Fruit fly (Drosophila melanogaster) whole organism, embryonic: ENCODE measurements around the gene Surf1.

Experiments used
- Ada2b ChIP-seq: fragments of 200-800 bp; sonication (Bioruptor generic); IDR thresholded peaks from 2 replicates; pipeline ENCODE4 v1.3.6; 2022; ENCODE audit warnings: missing biosample characterization, missing genetic modification characterization
- Asciz ChIP-seq: fragments of 200-800 bp; sonication (Bioruptor generic); optimal IDR thresholded peaks from 2 replicates; lab custom pipeline; 2017; ENCODE audit warnings: missing biosample characterization, mild to moderate bottlenecking, missing genetic modification characterization, missing genetic modification reagents
- CG11247 ChIP-seq: fragments of 200-800 bp; sonication (Bioruptor generic); IDR thresholded peaks from 2 replicates; pipeline ENCODE4 v1.3.6; 2022; ENCODE audit warnings: missing biosample characterization, missing genetic modification characterization
- CG11398 ChIP-seq: fragments of 200-800 bp; sonication (Bioruptor generic); optimal IDR thresholded peaks from 2 replicates; lab custom pipeline; 2016; ENCODE audit warnings: missing biosample characterization, missing genetic modification characterization
- CG12155 ChIP-seq: fragments of 200-800 bp; sonication (Bioruptor generic); optimal IDR thresholded peaks from 3 replicates; lab custom pipeline; 2016; ENCODE audit warnings: missing biosample characterization, missing genetic modification characterization
- CG12219 ChIP-seq: fragments of 200-800 bp; sonication (Bioruptor generic); optimal IDR thresholded peaks from 3 replicates; lab custom pipeline; 2018; ENCODE audit warnings: missing biosample characterization, mild to moderate bottlenecking, missing genetic modification characterization
- CG14860 ChIP-seq: fragments of 200-800 bp; sonication (Bioruptor generic); IDR thresholded peaks from 3 replicates; pipeline ENCODE4 v1.3.6; 2022; ENCODE audit warnings: missing biosample characterization, missing genetic modification characterization; ENCODE audit not compliant: partially characterized antibody
- CG15073 ChIP-seq: fragments of 200-800 bp; sonication (Bioruptor generic); optimal IDR thresholded peaks from 2 replicates; lab custom pipeline; 2016; ENCODE audit warnings: missing biosample characterization, missing genetic modification characterization
- CG15269 ChIP-seq: fragments of 200-800 bp; sonication (Bioruptor generic); optimal IDR thresholded peaks from 2 replicates; lab custom pipeline; 2018; ENCODE audit warnings: missing biosample characterization, mild to moderate bottlenecking, missing genetic modification characterization, moderate library complexity
- CG15514 ChIP-seq: fragments of 200-800 bp; sonication (Bioruptor generic); optimal IDR thresholded peaks from 3 replicates; lab custom pipeline; 2017; ENCODE audit warnings: missing biosample characterization, missing genetic modification characterization, mild to moderate bottlenecking, moderate library complexity, missing genetic modification reagents
- CG1647 ChIP-seq: fragments of 200-800 bp; sonication (Bioruptor generic); optimal IDR thresholded peaks from 3 replicates; lab custom pipeline; 2016; ENCODE audit warnings: missing biosample characterization, missing genetic modification characterization
- CG17328 ChIP-seq: fragments of 200-800 bp; sonication (Bioruptor generic); IDR thresholded peaks from 2 replicates; pipeline ENCODE4 v1.3.6; 2022; ENCODE audit warnings: missing biosample characterization, missing genetic modification characterization
- CG2120 ChIP-seq: fragments of 200-800 bp; sonication (Bioruptor generic); optimal IDR thresholded peaks from 3 replicates; lab custom pipeline; 2016; ENCODE audit warnings: missing biosample characterization, missing genetic modification characterization
- CG2712 ChIP-seq: fragments of 200-800 bp; optimal IDR thresholded peaks from 3 replicates; lab custom pipeline; 2019; ENCODE audit warnings: missing biosample characterization, mild to moderate bottlenecking, missing genetic modification characterization, moderate library complexity
- CG32532 ChIP-seq: fragments of 200-800 bp; sonication (Bioruptor generic); IDR thresholded peaks from 2 replicates; pipeline ENCODE4 v1.3.6; 2022; ENCODE audit warnings: missing biosample characterization, missing genetic modification characterization
- CG33213 ChIP-seq: fragments of 200-800 bp; sonication (Bioruptor generic); optimal IDR thresholded peaks from 3 replicates; lab custom pipeline; 2016; ENCODE audit warnings: missing biosample characterization, missing genetic modification characterization
- CG34376 ChIP-seq: fragments of 200-800 bp; sonication (Bioruptor generic); optimal IDR thresholded peaks from 2 replicates; lab custom pipeline; 2018; ENCODE audit warnings: missing biosample characterization, mild to moderate bottlenecking, missing genetic modification characterization
- CG3726 ChIP-seq: fragments of 200-800 bp; sonication (Bioruptor generic); IDR thresholded peaks from 3 replicates; pipeline ENCODE4, ENCODE4 v1.3.6; 2022; ENCODE audit warnings: missing biosample characterization, missing genetic modification characterization
- CG3838 ChIP-seq: fragments of 200-800 bp; sonication (Bioruptor generic); optimal IDR thresholded peaks from 3 replicates; lab custom pipeline; 2016; ENCODE audit warnings: missing biosample characterization, missing genetic modification characterization
- CG6683 ChIP-seq: fragments of 200-800 bp; sonication (Bioruptor generic); optimal IDR thresholded peaks from 2 replicates; lab custom pipeline; 2017; ENCODE audit warnings: missing biosample characterization, mild to moderate bottlenecking, missing genetic modification characterization, missing genetic modification reagents
- CG7963 ChIP-seq: fragments of 200-800 bp; sonication (Bioruptor generic); IDR thresholded peaks from 3 replicates; pipeline ENCODE4 v1.3.6; 2022; ENCODE audit warnings: missing biosample characterization, missing genetic modification characterization; ENCODE audit not compliant: partially characterized antibody
- D19B ChIP-seq: fragments of 200-800 bp; sonication (Bioruptor generic); optimal IDR thresholded peaks from 2 replicates; lab custom pipeline; 2017; ENCODE audit warnings: missing biosample characterization, mild to moderate bottlenecking, missing genetic modification characterization
- E2f1 ChIP-seq: fragments of 200-800 bp; sonication (Bioruptor generic); IDR thresholded peaks from 2 replicates; pipeline ENCODE4 v1.3.6; 2022; ENCODE audit warnings: missing biosample characterization, missing genetic modification characterization
- Hmr ChIP-seq: fragments of 200-800 bp; sonication (Bioruptor generic); optimal IDR thresholded peaks from 3 replicates; lab custom pipeline; 2017; ENCODE audit warnings: mild to moderate bottlenecking, missing biosample characterization, missing genetic modification reagents, missing genetic modification characterization
- Mes4 ChIP-seq: fragments of 200-800 bp; sonication (Bioruptor generic); optimal IDR thresholded peaks from 2 replicates; lab custom pipeline; 2016; ENCODE audit warnings: missing biosample characterization, missing genetic modification characterization
- Nf-YA ChIP-seq: fragments of 200-800 bp; sonication (Bioruptor generic); IDR thresholded peaks from 2 replicates; pipeline ENCODE4 v1.3.6; 2022; ENCODE audit warnings: missing biosample characterization, missing genetic modification characterization
- NfI ChIP-seq: fragments of 200-800 bp; sonication (Bioruptor generic); optimal IDR thresholded peaks from 3 replicates; lab custom pipeline; 2018; ENCODE audit warnings: missing biosample characterization, mild to moderate bottlenecking, missing genetic modification characterization, moderate library complexity
- Scr ChIP-seq: fragments of 200-800 bp; sonication (Bioruptor generic); IDR thresholded peaks from 2 replicates; pipeline ENCODE4 v1.3.6; 2022; ENCODE audit warnings: missing biosample characterization, missing genetic modification characterization; ENCODE audit not compliant: partially characterized antibody
- TFAM ChIP-seq: fragments of 200-800 bp; sonication (Bioruptor generic); optimal IDR thresholded peaks from 2 replicates; lab custom pipeline; 2017; ENCODE audit warnings: missing biosample characterization, missing genetic modification characterization, inconsistent platforms
- Xrp1 ChIP-seq: fragments of 200-800 bp; sonication (Bioruptor generic); IDR thresholded peaks from 2 replicates; pipeline ENCODE4 v1.3.6; 2022; ENCODE audit warnings: missing biosample characterization, missing genetic modification characterization
- bab2 ChIP-seq: fragments of 200-800 bp; sonication (Bioruptor generic); optimal IDR thresholded peaks from 2 replicates; lab custom pipeline; 2016; ENCODE audit warnings: missing biosample characterization, missing genetic modification characterization
- dan ChIP-seq: fragments of 200-800 bp; sonication (Bioruptor generic); IDR thresholded peaks from 2 replicates; pipeline ENCODE4 v1.3.6; 2022; ENCODE audit warnings: missing biosample characterization, missing genetic modification characterization
- dati ChIP-seq: fragments of 200-800 bp; sonication (Bioruptor generic); IDR thresholded peaks from 2 replicates; pipeline ENCODE4 v1.3.6; 2022; ENCODE audit warnings: missing biosample characterization, missing genetic modification characterization
- dm ChIP-seq: fragments of 200-800 bp; sonication (Bioruptor generic); optimal IDR thresholded peaks from 3 replicates; lab custom pipeline; 2016; ENCODE audit warnings: missing biosample characterization, missing genetic modification characterization
- dysf ChIP-seq: fragments of 200-800 bp; sonication (Bioruptor generic); IDR thresholded peaks from 3 replicates; pipeline ENCODE4 v1.3.6; 2022; ENCODE audit warnings: missing biosample characterization, missing genetic modification characterization
- esg ChIP-seq: fragments of 200-800 bp; sonication (Bioruptor generic); conservative IDR thresholded peaks from 2 replicates; pipeline ENCODE4 v1.3.6; 2022; ENCODE audit warnings: missing biosample characterization, missing genetic modification characterization
- fd3F ChIP-seq: fragments of 200-800 bp; sonication (Bioruptor generic); optimal IDR thresholded peaks from 2 replicates; lab custom pipeline; 2018; ENCODE audit warnings: missing biosample characterization, mild to moderate bottlenecking, missing genetic modification characterization, moderate library complexity
- ftz-f1 ChIP-seq: fragments of 200-800 bp; sonication (Bioruptor generic); optimal IDR thresholded peaks from 2 replicates; lab custom pipeline; 2016; ENCODE audit warnings: missing biosample characterization, missing genetic modification characterization
- grau ChIP-seq: fragments of 200-800 bp; optimal IDR thresholded peaks from 3 replicates; lab custom pipeline; 2019; ENCODE audit warnings: missing biosample characterization, mild to moderate bottlenecking, missing genetic modification characterization, moderate library complexity
- grn ChIP-seq: fragments of 200-800 bp; sonication (Bioruptor generic); optimal IDR thresholded peaks from 3 replicates; lab custom pipeline; 2017; ENCODE audit warnings: missing biosample characterization, missing genetic modification characterization
- h ChIP-seq: fragments of >200 bp; optimal IDR thresholded peaks from 2 replicates; lab custom pipeline; 2017
- jumu ChIP-seq: fragments of 200-800 bp; sonication (Bioruptor generic); optimal IDR thresholded peaks from 3 replicates; lab custom pipeline; 2016; ENCODE audit warnings: missing biosample characterization, missing genetic modification characterization
- lab ChIP-seq: fragments of 200-800 bp; sonication (Bioruptor generic); optimal IDR thresholded peaks from 3 replicates; lab custom pipeline; 2017; ENCODE audit warnings: missing biosample characterization, missing genetic modification characterization, mild to moderate bottlenecking, moderate library complexity, missing genetic modification reagents
- lilli ChIP-seq: fragments of 200-800 bp; sonication (Bioruptor generic); optimal IDR thresholded peaks from 3 replicates; lab custom pipeline; 2016; ENCODE audit warnings: missing biosample characterization, missing genetic modification characterization
- lmd ChIP-seq: fragments of 200-800 bp; sonication (Bioruptor generic); IDR thresholded peaks from 2 replicates; pipeline ENCODE4 v1.3.6; 2022; ENCODE audit warnings: missing biosample characterization, missing genetic modification characterization
- nau ChIP-seq: fragments of 200-800 bp; sonication (Bioruptor generic); optimal IDR thresholded peaks from 3 replicates; lab custom pipeline; 2017; ENCODE audit warnings: missing biosample characterization, mild to moderate bottlenecking, missing genetic modification characterization, missing genetic modification reagents
- salm ChIP-seq: fragments of 200-800 bp; sonication (Bioruptor generic); optimal IDR thresholded peaks from 2 replicates; lab custom pipeline; 2018; ENCODE audit warnings: missing biosample characterization, mild to moderate bottlenecking, missing genetic modification characterization
- shn ChIP-seq: fragments of 200-800 bp; sonication (Bioruptor generic); optimal IDR thresholded peaks from 3 replicates; lab custom pipeline; 2016; ENCODE audit warnings: missing biosample characterization, missing genetic modification characterization
- slbo ChIP-seq: fragments of 200-800 bp; sonication (Bioruptor generic); IDR thresholded peaks from 2 replicates; pipeline ENCODE4 v1.3.6; 2022; ENCODE audit warnings: missing biosample characterization, missing genetic modification characterization
- ssp ChIP-seq: fragments of 200-800 bp; sonication (Bioruptor generic); IDR thresholded peaks from 2 replicates; pipeline ENCODE4 v1.3.6; 2022; ENCODE audit warnings: missing biosample characterization, missing genetic modification characterization
- tup ChIP-seq: fragments of 200-800 bp; sonication (Bioruptor generic); optimal IDR thresholded peaks from 2 replicates; lab custom pipeline; 2016; ENCODE audit warnings: missing biosample characterization, mild to moderate bottlenecking, missing genetic modification characterization, moderate library complexity

The Surf1 gene

DNA sequence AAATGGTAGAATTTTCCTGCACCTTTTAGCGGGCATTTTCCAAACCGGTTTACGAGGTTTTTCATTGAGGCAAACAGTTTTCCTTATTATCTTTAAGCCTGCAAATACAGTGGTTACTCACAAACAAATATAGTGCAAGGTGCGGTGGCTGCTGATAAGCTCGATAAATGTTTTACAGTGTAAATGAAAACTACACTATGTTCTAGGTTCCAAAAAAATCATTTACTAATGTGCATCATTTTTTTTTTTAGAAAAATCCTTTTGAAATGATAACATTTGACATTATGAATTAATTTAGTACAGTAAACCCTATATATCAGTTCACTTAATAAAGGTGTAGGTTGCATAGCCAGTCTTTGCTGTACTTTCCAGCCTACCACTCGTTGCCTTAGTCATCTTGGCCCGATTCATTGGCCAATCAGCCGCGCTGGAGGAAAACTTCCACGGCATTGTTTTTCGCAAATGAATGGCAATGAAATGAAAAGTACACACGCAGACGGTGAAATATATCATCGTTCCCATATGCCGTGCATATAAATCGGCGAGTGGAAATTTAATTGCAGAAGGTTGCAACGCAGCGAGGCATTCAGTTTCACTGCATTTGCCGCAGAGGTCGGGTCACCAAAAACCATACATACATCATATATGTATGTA is 20.0 kb downstream of the Surf1 start (continued):
- TF ChIP-seq shn (GFP tag; lab: Kevin White, UChicago) (no peak), dm (no peak), CG34376 (no peak), CG1647 (GFP tag; lab: Kevin White, UChicago) (no peak), salm (tag; lab: Kevin White, UChicago) (no peak), tup (GFP tag; lab: Kevin White, UChicago) (no peak), slbo (GFP tag; lab: Robert Waterston, UW) (no peak), esg (no peak), lab (GFP tag; lab: Kevin White, UChicago) (no peak), dan (GFP tag; lab: Robert Waterston, UW) (no peak), CG11247 (GFP tag; lab: Robert Waterston, UW) (no peak), lmd (GFP tag; lab: Robert Waterston, UW) (peak; percentile 34; the same call in 1 of the 2 replicates), TFAM (GFP tag; lab: Kevin White, UChicago) (no peak), Nf-YA (GFP tag; lab: Robert Waterston, UW) (no peak), CG15073 (GFP tag; lab: Kevin White, UChicago) (no peak), ssp (GFP tag; lab: Robert Waterston, UW) (no peak), h (no peak), Xrp1 (GFP tag; lab: Robert Waterston, UW) (peak; percentile 31; the same call in 1 of the 2 replicates), CG15269 (tag; lab: Kevin White, UChicago) (peak; percentile 3), CG3838 (GFP tag; lab: Kevin White, UChicago) (no peak), E2f1 (no peak), CG2712 (tag; lab: Kevin White, UChicago) (peak; percentile 28), Scr (GFP tag; lab: Robert Waterston, UW) (no peak), Ada2b (no peak), CG12155 (GFP tag; lab: Kevin White, UChicago) (peak; percentile 3), CG3726 (no peak), CG15514 (GFP tag; lab: Kevin White, UChicago) (no peak), lilli (GFP tag; lab: Kevin White, UChicago) (peak; percentile 16), bab2 (GFP tag; lab: Kevin White, UChicago) (no peak), CG14860 (GFP tag; lab: Robert Waterston, UW) (no peak), nau (GFP tag; lab: Kevin White, UChicago) (no peak), CG32532 (GFP tag; lab: Robert Waterston, UW) (0 out of 2 replicates have a peak, but pooled peaks have one; percentile 21), CG2120 (no peak), CG6683 (no peak), Hmr (GFP tag; lab: Kevin White, UChicago) (no peak), ftz-f1 (GFP tag; lab: Kevin White, UChicago) (no peak), grau (tag; lab: Kevin White, UChicago) (peak; percentile 88), Asciz (GFP tag; lab: Kevin White, UChicago) (no peak), CG33213 (GFP tag; lab: Kevin White, UChicago) (no peak), D19B (GFP tag; lab: Kevin White, UChicago) (no peak), jumu (GFP tag; lab: Kevin White, UChicago) (peak; percentile 23), dati (GFP tag; lab: Robert Waterston, UW) (no peak), fd3F (no peak), CG11398 (no peak), NfI (GFP tag; lab: Kevin White, UChicago) (no peak), dysf (0 out of 3 replicates have a peak, but pooled peaks have one; percentile 29), Mes4 (no peak), CG17328 (GFP tag; lab: Robert Waterston, UW) (peak; percentile 14; the same call in 1 of the 2 replicates), CG7963 (GFP tag; lab: Robert Waterston, UW) (no peak), grn (GFP tag; lab: Kevin White, UChicago) (no peak), CG12219 (no peak)
